Fruit fly (Drosophila melanogaster): ENCODE results near the gene CG7326.

CG7326 gene

dm6 chrX:18863748-18864482, at the start of gene CG7326, which contains the start of gene Dora (continued):
- no peak for TF ChIP-seq CG9727 (GFP tag; optimal IDR thresholded peaks at IDR 0.05)
- no peak for TF ChIP-seq Gug (GFP tag; IDR thresholded peaks at IDR 0.05)
- no peak for TF ChIP-seq ATbp (GFP tag; optimal IDR thresholded peaks at IDR 0.05)
- no peak; the same call in 1 of the 2 replicates for TF ChIP-seq Adf1 (GFP tag; IDR thresholded peaks at IDR 0.05)
- TF ChIP-seq pho (GFP tag; optimal IDR thresholded peaks at IDR 0.05) = no peak
- TF ChIP-seq MBD-R2 (GFP tag; IDR thresholded peaks at IDR 0.05) = peak; percentile 82
- no peak for TF ChIP-seq CG15696 (tag; optimal IDR thresholded peaks at IDR 0.05)
- peak; percentile 92 for TF ChIP-seq nerfin-2 (GFP tag; IDR thresholded peaks at IDR 0.05; ENCODE audit: partially characterized antibody)
- peak; percentile 23 for TF ChIP-seq jumu (GFP tag; optimal IDR thresholded peaks at IDR 0.05)
- TF ChIP-seq Drgx (GFP tag; IDR thresholded peaks at IDR 0.05) = no peak
- no peak for TF ChIP-seq al (GFP tag; IDR thresholded peaks at IDR 0.05)
- no peak for TF ChIP-seq abd-A (tag; optimal IDR thresholded peaks at IDR 0.05)
- no peak for TF ChIP-seq CG12071 (GFP tag; optimal IDR thresholded peaks at IDR 0.05)
- no peak for TF ChIP-seq fu2 (GFP tag; optimal IDR thresholded peaks at IDR 0.05)
- no peak for TF ChIP-seq Ada2b (GFP tag; IDR thresholded peaks at IDR 0.05)
- no peak for TF ChIP-seq HHEX (GFP tag; optimal IDR thresholded peaks at IDR 0.05)
- TF ChIP-seq B-H2 (GFP tag; optimal IDR thresholded peaks at IDR 0.05) = peak; percentile 32
- no peak for TF ChIP-seq CG4854 (GFP tag; optimal IDR thresholded peaks at IDR 0.05)
- no peak for TF ChIP-seq CG17568 (GFP tag; optimal IDR thresholded peaks at IDR 0.05)
- TF ChIP-seq CG7372 (GFP tag; IDR thresholded peaks at IDR 0.05) = no peak
- TF ChIP-seq Oaz (GFP tag; IDR thresholded peaks at IDR 0.05) = no peak
- no peak for TF ChIP-seq CG9609 (GFP tag; optimal IDR thresholded peaks at IDR 0.05)
- TF ChIP-seq D (optimal IDR thresholded peaks at IDR 0.05) = no peak
- TF ChIP-seq D (GFP tag; optimal IDR thresholded peaks at IDR 0.05) = no peak
- TF ChIP-seq Hey (tag; optimal IDR thresholded peaks at IDR 0.05) = no peak
- TF ChIP-seq sd (tag; optimal IDR thresholded peaks at IDR 0.05) = no peak
- peak; percentile 46 for TF ChIP-seq Aef1 (GFP tag; IDR thresholded peaks at IDR 0.05)
- TF ChIP-seq CG6689 (GFP tag; IDR thresholded peaks at IDR 0.05) = no peak
- TF ChIP-seq CG2199 (GFP tag; IDR thresholded peaks at IDR 0.05) = no peak
- TF ChIP-seq CG12236 (GFP tag; optimal IDR thresholded peaks at IDR 0.05) = no peak
- TF ChIP-seq TFAM (GFP tag; optimal IDR thresholded peaks at IDR 0.05) = no peak
- TF ChIP-seq CG13775 (GFP tag; optimal IDR thresholded peaks at IDR 0.05) = no peak
- no peak; the same call in 2 of the 3 replicates for TF ChIP-seq jigr1 (GFP tag; IDR thresholded peaks at IDR 0.05)
- no peak for TF ChIP-seq chm (GFP tag; IDR thresholded peaks at IDR 0.05)
- TF ChIP-seq CG10209 (GFP tag; optimal IDR thresholded peaks at IDR 0.05) = no peak
- peak; percentile 64 for TF ChIP-seq CG33213 (GFP tag; optimal IDR thresholded peaks at IDR 0.05)
- TF ChIP-seq CG8359 (GFP tag; optimal IDR thresholded peaks at IDR 0.05; ENCODE audit: borderline replicate concordance) = no peak
- TF ChIP-seq CG17328 (GFP tag; IDR thresholded peaks at IDR 0.05) = no peak
- no peak for TF ChIP-seq btn (GFP tag; optimal IDR thresholded peaks at IDR 0.05)
- TF ChIP-seq CG34376 (GFP tag; optimal IDR thresholded peaks at IDR 0.05) = peak; percentile 44
- TF ChIP-seq CG13296 (GFP tag; optimal IDR thresholded peaks at IDR 0.05) = no peak
- no peak for TF ChIP-seq CG11456 (GFP tag; IDR thresholded peaks at IDR 0.05)
- TF ChIP-seq Dad (GFP tag; optimal IDR thresholded peaks at IDR 0.05) = no peak
- peak; percentile 56 for TF ChIP-seq Myb (GFP tag; optimal IDR thresholded peaks at IDR 0.05)
- TF ChIP-seq CG8290 (GFP tag; optimal IDR thresholded peaks at IDR 0.05) = no peak
- TF ChIP-seq CG8290 (tag; optimal IDR thresholded peaks at IDR 0.05) = peak in 1 of 2 experiments; percentile 67
- peak; percentile 29 for TF ChIP-seq psq (GFP tag; optimal IDR thresholded peaks at IDR 0.05)
- TF ChIP-seq CG12104 (GFP tag; optimal IDR thresholded peaks at IDR 0.05) = no peak
- no peak for TF ChIP-seq MTF-1 (GFP tag; optimal IDR thresholded peaks at IDR 0.05; ENCODE audit: borderline replicate concordance)
- no peak for TF ChIP-seq tap (tag; optimal IDR thresholded peaks at IDR 0.05)
- no peak for TF ChIP-seq fd64A (GFP tag; optimal IDR thresholded peaks at IDR 0.05)
